Fruit fly (Drosophila melanogaster) whole organism, wandering third instar larva: ENCODE data around the gene CG3632.

Source experiments
- dsf ChIP-seq: sonication (Bioruptor generic); optimal IDR thresholded peaks from 2 replicates; lab custom pipeline; 2016; ENCODE audit warnings: missing biosample characterization, missing genetic modification characterization, borderline replicate concordance
- psq ChIP-seq: fragments of 200-800 bp; sonication (Bioruptor generic); optimal IDR thresholded peaks from 3 replicates; lab custom pipeline; 2017; ENCODE audit warnings: missing biosample characterization, mild to moderate bottlenecking, missing genetic modification characterization, moderate library complexity

dm6 chrX:16303636-16304035, 7.2 kb downstream of the CG3632 start, which contains the start of gene CG3679:
- no peak for TF ChIP-seq psq
- TF ChIP-seq dsf (GFP tag; lab: Kevin White, UChicago) = no peak
